Fruit fly (Drosophila melanogaster) whole organism, prepupa: ENCODE results near the gene Vajk2.

Source experiments
- Blimp-1 ChIP-seq: fragments of 200-800 bp; sonication (Bioruptor generic); optimal IDR thresholded peaks from 3 replicates; lab custom pipeline; 2017; ENCODE audit warnings: missing biosample characterization, missing genetic modification characterization, mild to moderate bottlenecking, moderate library complexity, missing genetic modification reagents
- CG34406 ChIP-seq: fragments of 200-800 bp; sonication (Bioruptor generic); optimal IDR thresholded peaks from 3 replicates; lab custom pipeline; 2016; ENCODE audit warnings: missing biosample characterization, missing genetic modification characterization
- CG8319 ChIP-seq: fragments of 200-800 bp; sonication (Bioruptor generic); optimal IDR thresholded peaks from 3 replicates; lab custom pipeline; 2016; ENCODE audit warnings: missing biosample characterization, missing genetic modification characterization
- Gug ChIP-seq: fragments of 200-800 bp; sonication (Bioruptor generic); IDR thresholded peaks from 2 replicates; pipeline ENCODE4 v1.3.6; 2022; ENCODE audit warnings: missing biosample characterization, missing genetic modification characterization
- Hr4 ChIP-seq: fragments of 200-800 bp; sonication (Bioruptor generic); optimal IDR thresholded peaks from 3 replicates; lab custom pipeline; 2016; ENCODE audit warnings: missing biosample characterization, missing genetic modification characterization
- fkh ChIP-seq: fragments of 200-800 bp; sonication (Bioruptor generic); optimal IDR thresholded peaks from 3 replicates; lab custom pipeline; 2017; ENCODE audit warnings: missing biosample characterization, mild to moderate bottlenecking, missing genetic modification characterization, moderate library complexity

- TF ChIP-seq CG34406 (GFP tag; lab: Kevin White, UChicago) (no peak), Blimp-1 (GFP tag; lab: Kevin White, UChicago) (no peak), Hr4 (GFP tag; lab: Kevin White, UChicago) (no peak), fkh (GFP tag; lab: Kevin White, UChicago) (no peak), CG8319 (GFP tag; lab: Kevin White, UChicago) (no peak), Gug (no peak)
These were observed 20.1 kb downstream of the Vajk2 start, which contains the start of gene Ance-3 for dm6 chr2L:13914425-13914824.
